Fruit fly (Drosophila melanogaster): Measurements from ENCODE around the gene CG31496.

DNA sequence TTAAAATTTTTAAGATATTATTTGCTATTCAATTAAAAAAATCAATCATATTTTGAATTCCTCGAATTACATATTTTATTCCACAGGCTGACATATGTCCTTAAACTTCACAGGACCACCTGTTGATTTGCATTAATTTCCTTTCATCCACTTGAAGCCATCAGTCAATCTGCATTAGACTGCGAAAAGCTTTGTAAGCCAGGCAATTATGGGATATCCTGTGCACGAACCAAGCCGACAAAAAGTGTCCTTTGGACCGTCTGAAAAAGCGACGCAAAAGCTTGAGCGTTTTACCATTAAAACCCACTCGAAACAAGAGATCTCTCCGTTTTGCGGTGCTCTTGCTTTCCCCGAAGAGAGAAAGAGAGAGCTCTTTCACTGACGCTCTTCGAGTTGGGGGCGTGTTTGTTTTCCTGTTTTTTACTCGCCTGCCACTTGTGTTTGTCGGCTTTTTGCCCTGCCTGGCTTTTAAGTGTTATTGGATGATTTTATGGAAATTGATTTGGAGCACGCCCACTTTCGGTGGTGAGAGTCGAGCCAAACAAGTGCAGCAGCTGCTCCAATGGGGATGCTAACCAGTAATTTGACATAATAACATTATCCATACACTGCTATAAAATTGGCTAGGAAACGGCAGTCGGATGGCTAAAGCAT, 38.2 kb upstream of the CG31496 start:
- TF ChIP-seq usp (GFP tag; optimal IDR thresholded peaks at IDR 0.05) (no peak), pan (optimal IDR thresholded peaks at IDR 0.05) (no peak), CG8478 (optimal IDR thresholded peaks at IDR 0.05) (no peak)

Measured in whole organism.